Worm (Caenorhabditis elegans) whole organism, L1 larva: ENCODE data around the gene F55F1.2.

Source experiments
- F16B12.6 ChIP-seq: fragments of 150-350 bp; optimal IDR thresholded peaks from 2 replicates; lab custom pipeline; 2014; ENCODE audit warnings: missing biosample characterization, missing genetic modification characterization
- Y116A8C.19 ChIP-seq: sonication (generic microtip); optimal IDR thresholded peaks from 2 replicates; lab custom pipeline; 2016; ENCODE audit warnings: missing compliant biosample characterization, missing genetic modification characterization, borderline replicate concordance
- ceh-8 ChIP-seq: fragments of 200-800 bp; sonication (Bioruptor generic); optimal IDR thresholded peaks from 2 replicates; lab custom pipeline; 2018; ENCODE audit warnings: mild to moderate bottlenecking, missing genetic modification characterization, moderate library complexity, missing compliant biosample characterization
- ces-1 ChIP-seq: fragments of 150-350 bp; optimal IDR thresholded peaks from 2 replicates; lab custom pipeline; 2014; ENCODE audit warnings: missing biosample characterization, missing genetic modification reagents, missing genetic modification characterization
- dsc-1 ChIP-seq: sonication (generic microtip); optimal IDR thresholded peaks from 2 replicates; lab custom pipeline; 2016; ENCODE audit warnings: mild to moderate bottlenecking, missing genetic modification characterization, missing compliant biosample characterization
- efl-1 ChIP-seq, 4 experiments: fragments of 150-350 bp; optimal IDR thresholded peaks in 3 of 4; peaks in 1 of 4; 1 replicate in 1 of 4; 2 replicates in 3 of 4; lab custom pipeline; 2014; ENCODE audit warnings: missing biosample characterization in 2 of 4, missing genetic modification characterization in 2 of 4, missing genetic modification reagents in 2 of 4
- egl-13 ChIP-seq: sonication (generic microtip); optimal IDR thresholded peaks from 2 replicates; lab custom pipeline; 2016; ENCODE audit warnings: missing genotype, missing genetic modification reagents, missing genetic modification characterization, missing compliant biosample characterization
- elt-2 ChIP-seq: sonication (generic microtip); optimal IDR thresholded peaks from 2 replicates; lab custom pipeline; 2016; ENCODE audit warnings: missing genetic modification characterization, mild to moderate bottlenecking, inconsistent platforms, missing compliant biosample characterization, missing genetic modification reagents
- elt-3 ChIP-seq, 6 experiments: fragments of 150-350 bp in 1 of 6; sonication (generic microtip); optimal IDR thresholded peaks; 2 replicates each; lab custom pipeline; 2017 to 2018; ENCODE audit warnings: missing biosample characterization in 6 of 6, missing genetic modification characterization in 6 of 6, inconsistent platforms in 1 of 6
- fkh-10 ChIP-seq: sonication (generic microtip); optimal IDR thresholded peaks from 2 replicates; lab custom pipeline; 2017; ENCODE audit warnings: missing biosample characterization, missing genetic modification reagents, missing genetic modification characterization
- fkh-4 ChIP-seq: sonication (generic microtip); optimal IDR thresholded peaks from 2 replicates; lab custom pipeline; 2016; ENCODE audit warnings: missing compliant biosample characterization, missing genetic modification characterization, borderline replicate concordance
- hpl-2 ChIP-seq: fragments of 150-350 bp; optimal IDR thresholded peaks from 2 replicates; lab custom pipeline; 2014; ENCODE audit warnings: missing biosample characterization, missing genetic modification reagents, missing genetic modification characterization
- irx-1 ChIP-seq: sonication (generic microtip); optimal IDR thresholded peaks from 2 replicates; lab custom pipeline; 2016; ENCODE audit warnings: missing genetic modification characterization, missing compliant biosample characterization
- lin-14 ChIP-seq: fragments of 200-800 bp; sonication (Bioruptor generic); optimal IDR thresholded peaks from 2 replicates; lab custom pipeline; 2018; ENCODE audit warnings: mild to moderate bottlenecking, missing genetic modification characterization, moderate library complexity, missing compliant biosample characterization
- lin-35 ChIP-seq, 2 experiments: fragments of 150-350 bp; optimal IDR thresholded peaks; 2 replicates each; lab custom pipeline; 2014; ENCODE audit warnings: missing biosample characterization in 2 of 2, missing genetic modification characterization in 2 of 2, missing genetic modification reagents in 2 of 2
- mdl-1 ChIP-seq, 2 experiments: fragments of 150-350 bp; optimal IDR thresholded peaks; 2 replicates each; lab custom pipeline; 2014 to 2017; ENCODE audit warnings: missing biosample characterization in 2 of 2, missing genetic modification characterization in 2 of 2, inconsistent platforms in 1 of 2
- mep-1 ChIP-seq: fragments of 150-350 bp; optimal IDR thresholded peaks from 2 replicates; lab custom pipeline; 2014; ENCODE audit warnings: missing biosample characterization, missing genetic modification characterization
- nhr-20 ChIP-seq: sonication (generic microtip); optimal IDR thresholded peaks from 2 replicates; lab custom pipeline; 2016; ENCODE audit warnings: mild to moderate bottlenecking, missing genetic modification characterization, missing compliant biosample characterization
- nhr-237 ChIP-seq: fragments of 150-350 bp; optimal IDR thresholded peaks from 2 replicates; lab custom pipeline; 2014; ENCODE audit warnings: missing biosample characterization, missing genetic modification characterization
- nhr-28 ChIP-seq: fragments of 150-350 bp; optimal IDR thresholded peaks from 2 replicates; lab custom pipeline; 2014; ENCODE audit warnings: missing biosample characterization, missing genetic modification characterization
- nhr-71 ChIP-seq: sonication (generic microtip); optimal IDR thresholded peaks from 2 replicates; lab custom pipeline; 2016; ENCODE audit warnings: mild to moderate bottlenecking, missing genetic modification characterization, moderate library complexity, missing compliant biosample characterization
- snpc-4 ChIP-seq: fragments of 150-350 bp; optimal IDR thresholded peaks from 2 replicates; lab custom pipeline; 2014; ENCODE audit warnings: missing biosample characterization, missing genetic modification characterization
- tbx-2 ChIP-seq: sonication (generic microtip); optimal IDR thresholded peaks from 2 replicates; lab custom pipeline; 2016; ENCODE audit warnings: missing genetic modification characterization, missing compliant biosample characterization
- unc-130 ChIP-seq: fragments of 150-350 bp; optimal IDR thresholded peaks from 2 replicates; lab custom pipeline; 2017; ENCODE audit warnings: missing biosample characterization, missing genetic modification characterization, inconsistent platforms
- unc-30 ChIP-seq: sonication (generic microtip); optimal IDR thresholded peaks from 2 replicates; lab custom pipeline; 2017; ENCODE audit warnings: missing biosample characterization, missing genetic modification characterization
- unc-62 ChIP-seq: fragments of 150-350 bp; optimal IDR thresholded peaks from 2 replicates; lab custom pipeline; 2014; ENCODE audit warnings: missing biosample characterization, missing genetic modification reagents, missing genetic modification characterization
- vab-15 ChIP-seq: sonication (generic microtip); optimal IDR thresholded peaks from 2 replicates; lab custom pipeline; 2017; ENCODE audit warnings: missing genotype, mild to moderate bottlenecking, missing genetic modification characterization, missing compliant biosample characterization
- xbp-1 ChIP-seq: sonication (generic microtip); optimal IDR thresholded peaks from 2 replicates; lab custom pipeline; 2016; ENCODE audit warnings: missing genetic modification characterization, missing compliant biosample characterization
- zag-1 ChIP-seq: fragments of 150-350 bp; optimal IDR thresholded peaks from 2 replicates; lab custom pipeline; 2014; ENCODE audit warnings: missing biosample characterization, missing genetic modification characterization

Gene F55F1.2

DNA sequence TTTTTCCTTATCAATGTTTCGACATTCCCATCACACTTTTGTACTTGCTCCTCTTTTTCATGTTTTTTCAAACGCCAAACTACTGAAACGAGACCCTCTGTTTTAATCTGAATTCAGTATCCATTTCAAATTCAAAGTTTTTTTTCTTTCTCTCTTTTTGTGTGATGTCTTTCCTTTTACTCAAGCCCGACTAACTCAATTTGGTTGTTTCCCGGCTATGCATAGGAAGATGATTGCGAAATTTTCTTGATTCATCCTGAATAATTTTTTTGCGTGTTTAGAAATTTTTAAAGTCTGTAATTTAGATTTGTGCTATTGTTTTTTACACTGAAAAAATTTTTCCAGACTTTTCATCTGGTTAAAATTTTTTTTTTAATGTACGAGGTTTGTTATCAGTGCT lies 5.6 kb downstream of the F55F1.2 start:
- TF ChIP-seq elt-3 (tag; optimal IDR thresholded peaks at IDR 0.05; lab: Kevin White, UChicago) (no peak), lin-14 (GFP tag; lab: Kevin White, UChicago) (peak; percentile 65)

DNA sequence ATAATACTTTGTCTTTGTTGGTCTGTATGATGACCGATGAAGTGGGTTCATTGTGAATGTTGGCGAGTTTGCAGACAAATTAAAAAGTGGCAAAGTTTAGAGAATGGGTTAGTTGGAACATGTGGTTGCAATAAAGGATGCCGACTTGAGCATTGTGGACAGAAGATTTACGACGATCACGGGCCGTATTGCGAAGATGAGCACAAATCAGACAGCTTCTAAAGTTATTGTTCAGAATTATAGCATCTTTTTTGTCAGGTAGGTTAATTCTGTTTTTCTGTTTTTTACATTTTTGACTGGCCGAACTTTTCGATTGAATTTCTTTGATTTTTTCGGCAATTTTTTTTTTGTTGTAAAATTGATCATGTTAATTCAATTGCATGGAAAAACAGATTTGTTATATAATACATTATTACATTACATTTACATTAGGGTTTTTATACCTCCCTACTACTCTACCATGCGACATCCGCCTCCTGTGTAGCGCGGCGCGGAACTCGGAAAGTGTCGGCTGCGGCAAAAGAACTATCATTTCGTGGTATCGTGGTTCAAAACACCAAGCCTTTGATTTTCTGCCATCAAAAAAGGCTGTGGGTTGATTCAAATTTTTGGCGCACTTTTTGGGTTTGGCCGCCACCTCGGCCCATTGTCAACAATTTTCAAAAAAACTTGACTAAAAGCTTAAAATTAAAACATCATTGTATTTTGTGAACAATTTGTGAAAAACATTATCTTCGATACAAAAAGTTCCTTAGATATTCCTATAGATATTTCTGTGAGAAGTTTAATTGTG lies 6.2 kb downstream of the F55F1.2 start, which contains the start of gene unc-2:
unc-2 (minus strand) TSS at position 51 of the 793 bp plus-strand sequence.
- TF ChIP-seq nhr-28 (no peak), fkh-4 (peak; percentile 26), snpc-4 (tag; lab: Kevin White, UChicago) (peak; percentile 10), dsc-1 (tag; lab: Kevin White, UChicago) (peak; percentile 72), efl-1 (optimal IDR thresholded peaks at IDR 0.05; lab: Kevin White, UChicago) (no peak), efl-1 (GFP tag; optimal IDR thresholded peaks at IDR 0.05 in 1 of 2; lab: Kevin White, UChicago) (peak in 1 of 2 experiments; percentile 55)

DNA sequence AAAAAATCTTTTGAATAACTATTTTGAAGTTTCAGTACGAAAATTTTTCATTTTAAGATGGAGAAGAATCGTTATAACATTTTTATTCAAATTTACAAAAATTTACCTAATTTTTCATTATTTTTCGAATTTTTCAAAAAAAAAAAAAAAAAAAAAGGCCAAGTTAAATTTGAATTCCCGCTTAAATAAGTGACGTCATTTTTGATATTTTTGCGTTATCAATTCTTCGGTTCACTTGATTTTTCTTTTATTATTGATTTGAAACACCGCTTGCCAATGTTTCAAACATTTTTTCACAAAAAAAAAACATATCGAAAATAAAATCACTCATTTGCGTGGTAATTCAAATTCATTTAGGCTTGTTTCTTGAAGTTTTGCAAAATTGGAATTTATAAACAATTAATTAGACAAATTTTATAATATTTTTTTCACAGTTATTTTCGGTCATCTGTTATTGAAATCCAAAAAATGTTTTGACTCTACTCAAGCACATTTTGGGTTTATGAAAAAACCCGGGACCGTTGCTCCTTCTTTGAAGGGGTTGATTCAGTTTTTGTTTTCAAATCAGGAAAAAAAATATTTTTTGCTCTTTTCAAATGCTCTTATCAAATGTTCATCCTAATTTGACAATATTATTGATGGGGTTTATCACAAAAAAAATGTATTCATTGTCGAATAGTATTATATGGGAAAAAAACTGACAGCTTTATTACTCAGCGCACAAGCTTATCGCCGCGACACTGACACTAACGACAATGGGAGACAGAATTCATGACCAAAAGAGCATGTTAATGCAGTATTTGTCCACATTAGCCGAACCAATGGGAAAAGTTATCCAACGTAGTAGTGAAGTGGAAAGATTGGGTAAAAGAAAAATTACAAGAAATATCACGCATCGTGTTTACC lies 15.6 kb downstream of the F55F1.2 start:
- TF ChIP-seq mdl-1 (tag; optimal IDR thresholded peaks at IDR 0.05; lab: Kevin White, UChicago): no peak
- peak in 1 of 2 experiments; percentile 3 for TF ChIP-seq lin-35 (GFP tag; optimal IDR thresholded peaks at IDR 0.05; lab: Kevin White, UChicago)
- no peak for TF ChIP-seq efl-1 (optimal IDR thresholded peaks at IDR 0.05; lab: Kevin White, UChicago)
- peak in 1 of 2 experiments; percentile 92 for TF ChIP-seq efl-1 (GFP tag; optimal IDR thresholded peaks at IDR 0.05 in 1 of 2; lab: Kevin White, UChicago)
- TF ChIP-seq, all 84 proteins: peak for 2

DNA sequence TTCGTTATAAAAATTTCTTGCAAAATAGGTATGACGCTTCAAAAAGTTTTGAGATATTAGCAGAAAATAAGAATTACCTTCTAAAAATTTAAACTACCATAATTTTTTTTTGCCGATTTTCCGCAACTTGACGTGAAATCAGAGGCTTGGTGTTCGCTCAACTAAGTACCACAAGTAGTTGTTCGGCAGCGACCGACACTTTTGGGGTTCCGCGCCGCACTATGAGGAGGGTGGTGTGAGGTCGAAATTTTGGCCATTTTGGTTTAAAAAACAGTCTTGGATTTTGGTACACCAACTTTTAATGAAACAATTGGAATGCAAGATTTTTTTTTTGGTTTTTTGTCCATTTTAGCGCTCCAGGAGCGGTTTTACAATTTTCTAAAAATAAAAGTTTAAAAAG lies 17.0 kb downstream of the F55F1.2 start:
- peak; percentile 27 for TF ChIP-seq snpc-4 (tag; lab: Kevin White, UChicago)
- TF ChIP-seq irx-1: no peak

DNA sequence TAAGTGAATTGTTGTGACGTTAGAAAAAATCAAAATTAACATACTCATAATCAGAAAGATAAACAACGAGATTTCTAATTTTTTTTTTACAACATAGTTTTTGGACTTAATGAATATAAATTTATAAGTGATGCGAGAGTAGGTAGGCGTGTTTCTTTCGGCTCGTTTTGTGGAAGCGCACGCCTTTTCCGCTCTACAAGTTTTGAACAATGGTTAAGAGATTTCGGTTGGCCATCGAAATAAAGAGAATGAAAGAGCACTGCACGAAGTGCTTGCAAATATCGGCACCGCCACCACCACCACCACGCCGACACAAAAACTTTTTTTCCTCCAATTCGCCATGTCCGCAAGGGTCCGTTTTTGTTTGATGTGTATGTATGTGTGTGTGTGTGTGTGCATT lies 21.0 kb downstream of the F55F1.2 start:
- TF ChIP-seq efl-1 (optimal IDR thresholded peaks at IDR 0.05; lab: Kevin White, UChicago) (no peak), efl-1 (GFP tag; optimal IDR thresholded peaks at IDR 0.05 in 1 of 2; lab: Kevin White, UChicago) (peak in 1 of 2 experiments; percentile 56), tbx-2 (tag; lab: Kevin White, UChicago) (no peak)

DNA sequence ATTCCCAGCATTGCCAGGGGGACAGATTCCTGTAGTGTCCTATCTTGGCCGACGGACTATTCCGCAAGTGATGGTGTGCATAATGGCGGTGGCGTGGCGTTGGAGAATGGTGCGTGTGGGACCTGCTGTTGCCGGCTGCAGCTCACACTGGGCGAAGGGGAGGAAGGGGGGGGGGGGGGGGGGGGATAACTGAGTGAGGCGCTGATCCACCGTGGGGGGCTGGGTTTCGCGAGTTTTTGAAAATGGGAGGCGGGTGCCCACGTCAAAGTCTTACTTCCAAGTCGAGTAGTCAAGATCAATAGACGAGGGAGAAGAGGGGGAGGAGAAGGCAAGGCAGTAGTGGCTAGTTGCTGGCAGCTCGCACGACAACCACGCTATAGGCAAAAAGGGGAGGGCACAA lies 38.4 kb downstream of the F55F1.2 start:
- no peak for TF ChIP-seq hpl-2 (GFP tag; lab: Kevin White, UChicago)
- TF ChIP-seq unc-62 (GFP tag; lab: Kevin White, UChicago): no peak
- TF ChIP-seq elt-2: no peak
- TF ChIP-seq nhr-20: no peak
- no peak for TF ChIP-seq mep-1 (tag; lab: Kevin White, UChicago)
- peak; percentile 22 for TF ChIP-seq dsc-1 (tag; lab: Kevin White, UChicago)
- no peak for TF ChIP-seq F16B12.6 (tag; lab: Kevin White, UChicago)
- TF ChIP-seq irx-1: no peak
- TF ChIP-seq lin-35 (GFP tag; optimal IDR thresholded peaks at IDR 0.05; lab: Kevin White, UChicago): no peak
- peak; percentile 6 for TF ChIP-seq vab-15 (tag; lab: Kevin White, UChicago)
- no peak for TF ChIP-seq nhr-237 (tag; lab: Kevin White, UChicago)
- peak; percentile 90 for TF ChIP-seq ceh-8 (GFP tag; lab: Kevin White, UChicago)
- TF ChIP-seq unc-130 (tag; lab: Kevin White, UChicago): no peak
- TF ChIP-seq zag-1 (tag; lab: Kevin White, UChicago): no peak
- peak; percentile 49 for TF ChIP-seq lin-14 (GFP tag; lab: Kevin White, UChicago)
- TF ChIP-seq, all 84 proteins: peak for 4

DNA sequence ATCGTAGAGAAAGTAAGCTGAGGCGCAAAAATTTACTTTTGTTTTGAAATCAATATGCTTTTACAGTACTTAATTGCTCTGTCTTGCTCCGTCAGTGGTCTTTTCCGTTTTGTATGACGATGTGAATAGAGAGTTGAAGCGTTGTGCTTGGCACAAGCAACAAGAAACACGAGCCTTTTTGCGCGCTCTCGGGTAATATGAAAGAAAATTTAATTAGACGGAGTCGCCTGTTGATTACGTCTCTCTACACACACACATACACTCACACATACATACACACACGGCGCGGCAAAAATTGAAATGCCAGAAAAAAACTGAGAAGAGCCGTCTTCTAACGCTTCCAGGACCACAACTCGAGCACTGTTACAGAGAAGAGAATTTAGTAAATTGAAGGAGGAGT lies 40.0 kb downstream of the F55F1.2 start:
- TF ChIP-seq egl-13 (tag; lab: Kevin White, UChicago): no peak
- no peak for TF ChIP-seq unc-62 (GFP tag; lab: Kevin White, UChicago)
- TF ChIP-seq fkh-10 (GFP tag; lab: Kevin White, UChicago): peak; percentile 63
- TF ChIP-seq Y116A8C.19: no peak
- peak; percentile 11 for TF ChIP-seq ceh-8 (GFP tag; lab: Kevin White, UChicago)
- peak; percentile 68 for TF ChIP-seq lin-14 (GFP tag; lab: Kevin White, UChicago)
- peak; percentile 21 for TF ChIP-seq nhr-71 (tag; lab: Kevin White, UChicago)
- no peak for TF ChIP-seq nhr-237 (tag; lab: Kevin White, UChicago)
- TF ChIP-seq irx-1: no peak
- TF ChIP-seq unc-30 (tag; lab: Kevin White, UChicago): no peak
- TF ChIP-seq ces-1: peak; percentile 66
- TF ChIP-seq xbp-1 (tag; lab: Kevin White, UChicago): no peak
